Worm (Caenorhabditis elegans): ENCODE measurements around the gene zif-1.

- no peak for TF ChIP-seq egl-27 (tag; optimal IDR thresholded peaks at IDR 0.05)
- no peak for TF ChIP-seq ztf-11 (tag; optimal IDR thresholded peaks at IDR 0.05)
- no peak for TF ChIP-seq snpc-4 (tag; optimal IDR thresholded peaks at IDR 0.05)
- no peak for TF ChIP-seq lin-39 (tag; optimal IDR thresholded peaks at IDR 0.05)
- no peak for TF ChIP-seq aly-2 (tag; optimal IDR thresholded peaks at IDR 0.05)
- no peak for TF ChIP-seq nhr-12 (tag; optimal IDR thresholded peaks at IDR 0.05)
- no peak for TF ChIP-seq ama-1 (optimal IDR thresholded peaks at IDR 0.05)
- TF ChIP-seq nhr-25 (tag; optimal IDR thresholded peaks at IDR 0.05), result no peak
- no peak for TF ChIP-seq peb-1 (tag; optimal IDR thresholded peaks at IDR 0.05)
Observed at ce11 chrIII:8960664-8961063, 41.9 kb upstream of the zif-1 start, which contains the start of gene ZK643.6.

All from whole organism, L2 larva.